Worm (Caenorhabditis elegans) whole organism, L1 larva: ENCODE measurements around the gene sma-9.

Experiments used
- C16A3.4 ChIP-seq: fragments of 150-350 bp; optimal IDR thresholded peaks from 2 replicates; lab custom pipeline; 2014; ENCODE audit warnings: missing biosample characterization, missing genetic modification characterization
- Y116A8C.19 ChIP-seq: sonication (generic microtip); optimal IDR thresholded peaks from 2 replicates; lab custom pipeline; 2016; ENCODE audit warnings: missing compliant biosample characterization, missing genetic modification characterization, borderline replicate concordance
- alr-1 ChIP-seq: fragments of 200-800 bp; sonication (Bioruptor generic); optimal IDR thresholded peaks from 2 replicates; lab custom pipeline; 2018; ENCODE audit warnings: borderline replicate concordance, mild to moderate bottlenecking, missing genetic modification characterization, missing compliant biosample characterization
- ama-1 ChIP-seq: fragments of 150-350 bp; optimal IDR thresholded peaks from 2 replicates; lab custom pipeline; 2014
- blmp-1 ChIP-seq: fragments of 150-350 bp; optimal IDR thresholded peaks from 2 replicates; lab custom pipeline; 2014; ENCODE audit warnings: missing biosample characterization, missing genetic modification characterization
- ceh-63 ChIP-seq: fragments of 200-800 bp; sonication (Bioruptor generic); optimal IDR thresholded peaks from 2 replicates; lab custom pipeline; 2018; ENCODE audit warnings: mild to moderate bottlenecking, missing genetic modification characterization, missing compliant biosample characterization
- ceh-8 ChIP-seq: fragments of 200-800 bp; sonication (Bioruptor generic); optimal IDR thresholded peaks from 2 replicates; lab custom pipeline; 2018; ENCODE audit warnings: mild to moderate bottlenecking, missing genetic modification characterization, moderate library complexity, missing compliant biosample characterization
- ceh-82 ChIP-seq, 3 experiments: fragments of 150-350 bp in 1 of 3; sonication (generic microtip) in 2 of 3; optimal IDR thresholded peaks; 2 replicates each; lab custom pipeline; 2014 to 2017; ENCODE audit warnings: missing biosample characterization in 3 of 3, missing genetic modification characterization in 3 of 3
- ceh-88 ChIP-seq: fragments of 200-800 bp; sonication (Bioruptor generic); IDR thresholded peaks from 2 replicates; pipeline ENCODE4 v1.3.6; 2022; ENCODE audit warnings: missing genetic modification characterization, missing compliant biosample characterization
- ceh-90 ChIP-seq: sonication (generic microtip); optimal IDR thresholded peaks from 2 replicates; lab custom pipeline; 2016; ENCODE audit warnings: missing genetic modification characterization, missing compliant biosample characterization
- dpl-1 ChIP-seq, 3 experiments: fragments of 150-350 bp in 2 of 3; sonication (generic microtip) in 1 of 3; optimal IDR thresholded peaks; 2 replicates each; lab custom pipeline; 2014 to 2017; ENCODE audit warnings: missing biosample characterization in 3 of 3, missing genetic modification characterization in 3 of 3, missing genetic modification reagents in 3 of 3
- efl-3 ChIP-seq: fragments of 200-800 bp; sonication (Bioruptor generic); optimal IDR thresholded peaks from 2 replicates; lab custom pipeline; 2018; ENCODE audit warnings: mild to moderate bottlenecking, missing genetic modification characterization, missing compliant biosample characterization
- egl-13 ChIP-seq: sonication (generic microtip); optimal IDR thresholded peaks from 2 replicates; lab custom pipeline; 2016; ENCODE audit warnings: missing genotype, missing genetic modification reagents, missing genetic modification characterization, missing compliant biosample characterization
- elt-2 ChIP-seq: sonication (generic microtip); optimal IDR thresholded peaks from 2 replicates; lab custom pipeline; 2016; ENCODE audit warnings: missing genetic modification characterization, mild to moderate bottlenecking, inconsistent platforms, missing compliant biosample characterization, missing genetic modification reagents
- elt-3 ChIP-seq, 6 experiments: fragments of 150-350 bp in 1 of 6; sonication (generic microtip); optimal IDR thresholded peaks; 2 replicates each; lab custom pipeline; 2017 to 2018; ENCODE audit warnings: missing biosample characterization in 6 of 6, missing genetic modification characterization in 6 of 6, inconsistent platforms in 1 of 6
- ets-5 ChIP-seq: fragments of 200-800 bp; sonication (Bioruptor generic); IDR thresholded peaks from 2 replicates; pipeline ENCODE4 v1.3.6; 2022; ENCODE audit warnings: missing genetic modification characterization, missing compliant biosample characterization
- fkh-8 ChIP-seq: sonication (generic microtip); optimal IDR thresholded peaks from 2 replicates; lab custom pipeline; 2016; ENCODE audit warnings: mild to moderate bottlenecking, missing genetic modification characterization, missing compliant biosample characterization
- fos-1 ChIP-seq: fragments of 150-350 bp; optimal IDR thresholded peaks from 2 replicates; lab custom pipeline; 2014; ENCODE audit warnings: missing biosample characterization, missing genetic modification characterization
- grh-1 ChIP-seq: fragments of 200-800 bp; sonication (Bioruptor generic); IDR thresholded peaks from 2 replicates; pipeline ENCODE4 v1.3.6; 2022; ENCODE audit warnings: missing genetic modification reagents, missing genetic modification characterization, missing compliant biosample characterization
- hlh-17 ChIP-seq: fragments of 200-800 bp; sonication (Bioruptor generic); optimal IDR thresholded peaks from 2 replicates; lab custom pipeline; 2018; ENCODE audit warnings: missing genetic modification characterization, mild to moderate bottlenecking, missing compliant biosample characterization, moderate library complexity, borderline replicate concordance
- hpl-2 ChIP-seq: fragments of 150-350 bp; optimal IDR thresholded peaks from 2 replicates; lab custom pipeline; 2014; ENCODE audit warnings: missing biosample characterization, missing genetic modification reagents, missing genetic modification characterization
- irx-1 ChIP-seq: sonication (generic microtip); optimal IDR thresholded peaks from 2 replicates; lab custom pipeline; 2016; ENCODE audit warnings: missing genetic modification characterization, missing compliant biosample characterization
- jun-1 ChIP-seq: fragments of 150-350 bp; optimal IDR thresholded peaks from 2 replicates; lab custom pipeline; 2014; ENCODE audit warnings: missing biosample characterization, missing genetic modification reagents, missing genetic modification characterization
- lin-14 ChIP-seq: fragments of 200-800 bp; sonication (Bioruptor generic); optimal IDR thresholded peaks from 2 replicates; lab custom pipeline; 2018; ENCODE audit warnings: mild to moderate bottlenecking, missing genetic modification characterization, moderate library complexity, missing compliant biosample characterization
- lin-15B ChIP-seq: fragments of 150-350 bp; sonication (generic microtip); optimal IDR thresholded peaks from 3 replicates; lab custom pipeline; 2014; ENCODE audit warnings: missing biosample characterization, missing genetic modification characterization
- mef-2 ChIP-seq: fragments of 150-350 bp; optimal IDR thresholded peaks from 2 replicates; lab custom pipeline; 2014; ENCODE audit warnings: missing biosample characterization, missing genetic modification characterization
- mep-1 ChIP-seq: fragments of 150-350 bp; optimal IDR thresholded peaks from 2 replicates; lab custom pipeline; 2014; ENCODE audit warnings: missing biosample characterization, missing genetic modification characterization
- nhr-12 ChIP-seq: sonication (generic microtip); optimal IDR thresholded peaks from 2 replicates; lab custom pipeline; 2017; ENCODE audit warnings: missing biosample characterization, missing genetic modification characterization
- nhr-19 ChIP-seq: fragments of 200-800 bp; sonication (Bioruptor generic); conservative IDR thresholded peaks from 2 replicates; pipeline ENCODE4 v1.3.6; 2022; ENCODE audit warnings: missing genetic modification characterization, missing compliant biosample characterization
- nhr-237 ChIP-seq: fragments of 150-350 bp; optimal IDR thresholded peaks from 2 replicates; lab custom pipeline; 2014; ENCODE audit warnings: missing biosample characterization, missing genetic modification characterization
- nhr-28 ChIP-seq: fragments of 150-350 bp; optimal IDR thresholded peaks from 2 replicates; lab custom pipeline; 2014; ENCODE audit warnings: missing biosample characterization, missing genetic modification characterization
- nhr-71 ChIP-seq: sonication (generic microtip); optimal IDR thresholded peaks from 2 replicates; lab custom pipeline; 2016; ENCODE audit warnings: mild to moderate bottlenecking, missing genetic modification characterization, moderate library complexity, missing compliant biosample characterization
- nhr-76 ChIP-seq: sonication (generic microtip); optimal IDR thresholded peaks from 2 replicates; lab custom pipeline; 2017; ENCODE audit warnings: missing biosample characterization, missing genetic modification characterization
- nhr-84 ChIP-seq: sonication (generic microtip); optimal IDR thresholded peaks from 2 replicates; lab custom pipeline; 2017; ENCODE audit warnings: missing biosample characterization, missing genetic modification characterization
- nhr-90 ChIP-seq: sonication (generic microtip); optimal IDR thresholded peaks from 2 replicates; lab custom pipeline; 2016; ENCODE audit warnings: mild to moderate bottlenecking, missing genetic modification characterization, missing compliant biosample characterization; ENCODE audit not compliant: poor library complexity
- pag-3 ChIP-seq: sonication (generic microtip); optimal IDR thresholded peaks from 2 replicates; lab custom pipeline; 2017; ENCODE audit warnings: missing genetic modification characterization, mild to moderate bottlenecking, missing compliant biosample characterization, antibody characterized with exemption, borderline replicate concordance; ENCODE audit not compliant: insufficient read depth
- pax-3 ChIP-seq: fragments of 200-800 bp; sonication (Bioruptor generic); optimal IDR thresholded peaks from 2 replicates; lab custom pipeline; 2018; ENCODE audit warnings: mild to moderate bottlenecking, missing genetic modification characterization, moderate library complexity, missing compliant biosample characterization
- pqm-1 ChIP-seq: sonication (generic microtip); optimal IDR thresholded peaks from 3 replicates; lab custom pipeline; 2017; ENCODE audit warnings: missing biosample characterization, missing genetic modification characterization
- rnt-1 ChIP-seq: sonication (generic microtip); optimal IDR thresholded peaks from 2 replicates; lab custom pipeline; 2016; ENCODE audit warnings: mild to moderate bottlenecking, missing genetic modification characterization, moderate library complexity, missing compliant biosample characterization
- skn-1 ChIP-seq: fragments of 150-350 bp; optimal IDR thresholded peaks from 2 replicates; lab custom pipeline; 2014; ENCODE audit warnings: missing biosample characterization, missing genetic modification characterization
- snu-23 ChIP-seq: sonication (generic microtip); optimal IDR thresholded peaks from 2 replicates; lab custom pipeline; 2016; ENCODE audit warnings: missing genetic modification characterization, missing compliant biosample characterization
- sox-4 ChIP-seq: sonication (generic microtip); optimal IDR thresholded peaks from 2 replicates; lab custom pipeline; 2016; ENCODE audit warnings: missing genetic modification characterization, missing compliant biosample characterization
- sptf-1 ChIP-seq: fragments of 150-350 bp; optimal IDR thresholded peaks from 2 replicates; lab custom pipeline; 2014; ENCODE audit warnings: missing biosample characterization, missing genetic modification characterization
- swsn-7 ChIP-seq: sonication (generic microtip); optimal IDR thresholded peaks from 2 replicates; lab custom pipeline; 2016; ENCODE audit warnings: missing genetic modification characterization, missing compliant biosample characterization
- tlp-1 ChIP-seq: fragments of 150-350 bp; optimal IDR thresholded peaks from 2 replicates; lab custom pipeline; 2014; ENCODE audit warnings: missing biosample characterization, missing genetic modification characterization
- unc-130 ChIP-seq: fragments of 150-350 bp; optimal IDR thresholded peaks from 2 replicates; lab custom pipeline; 2017; ENCODE audit warnings: missing biosample characterization, missing genetic modification characterization, inconsistent platforms
- unc-30 ChIP-seq: sonication (generic microtip); optimal IDR thresholded peaks from 2 replicates; lab custom pipeline; 2017; ENCODE audit warnings: missing biosample characterization, missing genetic modification characterization
- unc-62 ChIP-seq: fragments of 150-350 bp; optimal IDR thresholded peaks from 2 replicates; lab custom pipeline; 2014; ENCODE audit warnings: missing biosample characterization, missing genetic modification reagents, missing genetic modification characterization
- unc-98 ChIP-seq: fragments of 200-800 bp; sonication (Bioruptor generic); IDR thresholded peaks from 2 replicates; pipeline ENCODE4 v1.3.6; 2022; ENCODE audit warnings: missing genetic modification characterization, missing compliant biosample characterization
- xbp-1 ChIP-seq: sonication (generic microtip); optimal IDR thresholded peaks from 2 replicates; lab custom pipeline; 2016; ENCODE audit warnings: missing genetic modification characterization, missing compliant biosample characterization
- zag-1 ChIP-seq: fragments of 150-350 bp; optimal IDR thresholded peaks from 2 replicates; lab custom pipeline; 2014; ENCODE audit warnings: missing biosample characterization, missing genetic modification characterization
- ztf-11 ChIP-seq, 2 experiments: sonication (generic microtip); optimal IDR thresholded peaks; 2 replicates each; lab custom pipeline; 2016 to 2017; ENCODE audit warnings: missing genetic modification characterization in 2 of 2, missing biosample characterization in 1 of 2, missing compliant biosample characterization in 1 of 2
- ztf-4 ChIP-seq: fragments of 150-350 bp; optimal IDR thresholded peaks from 2 replicates; lab custom pipeline; 2014; ENCODE audit warnings: missing biosample characterization, missing genetic modification characterization

Gene sma-9

ce11 chrX:10770988-10771496, 2.0 kb downstream of the sma-9 start:
- TF ChIP-seq alr-1 (tag; lab: Kevin White, UChicago) (no peak), skn-1 (tag; lab: Kevin White, UChicago) (peak; percentile 75), nhr-19 (peak; percentile 89), swsn-7 (tag; lab: Kevin White, UChicago) (peak; percentile 87), xbp-1 (tag; lab: Kevin White, UChicago) (peak; percentile 75), elt-2 (peak; percentile 45), fkh-8 (peak; percentile 92), unc-130 (peak; percentile 60), unc-62 (GFP tag; lab: Kevin White, UChicago) (no peak), mef-2 (peak; percentile 71), ceh-88 (GFP tag; lab: Robert Waterston, UW) (peak; percentile 61; the same call in 1 of the 2 replicates), nhr-90 (tag; lab: Kevin White, UChicago) (peak; percentile 76), snu-23 (GFP tag; lab: Kevin White, UChicago) (peak; percentile 95), blmp-1 (peak; percentile 100), nhr-237 (tag; lab: Kevin White, UChicago) (peak; percentile 85), nhr-71 (tag; lab: Kevin White, UChicago) (peak; percentile 99), lin-15B (tag; lab: Kevin White, UChicago) (no peak), ztf-11 (tag; optimal IDR thresholded peaks at IDR 0.05; lab: Kevin White, UChicago) (no peak), sox-4 (tag; lab: Kevin White, UChicago) (peak; percentile 75), efl-3 (GFP tag; lab: Kevin White, UChicago) (no peak), pag-3 (peak; percentile 45), nhr-28 (tag; lab: Kevin White, UChicago) (no peak), unc-30 (tag; lab: Kevin White, UChicago) (no peak), jun-1 (tag; lab: Kevin White, UChicago) (peak; percentile 65), tlp-1 (no peak), hpl-2 (GFP tag; lab: Kevin White, UChicago) (no peak), unc-98 (GFP tag; lab: Robert Waterston, UW) (peak; percentile 34; the same call in 1 of the 2 replicates), ztf-4 (tag; lab: Kevin White, UChicago) (peak; percentile 74), nhr-84 (tag; lab: Kevin White, UChicago) (no peak), zag-1 (tag; lab: Kevin White, UChicago) (no peak), hlh-17 (GFP tag; lab: Kevin White, UChicago) (no peak), ceh-90 (tag; lab: Kevin White, UChicago) (no peak), lin-14 (GFP tag; lab: Kevin White, UChicago) (peak; percentile 99), ceh-82 (tag; optimal IDR thresholded peaks at IDR 0.05; lab: Kevin White, UChicago) (peak; percentile 8 to 78 (median 55)), ama-1 (lab: Kevin White, UChicago) (peak; percentile 3), irx-1 (tag; lab: Kevin White, UChicago) (peak; percentile 89), mep-1 (tag; lab: Kevin White, UChicago) (peak; percentile 85), pqm-1 (tag; lab: Kevin White, UChicago) (no peak), grh-1 (peak; percentile 61), ceh-8 (GFP tag; lab: Kevin White, UChicago) (peak; percentile 61), Y116A8C.19 (tag; lab: Kevin White, UChicago) (no peak), C16A3.4 (tag; lab: Kevin White, UChicago) (peak; percentile 67), dpl-1 (GFP tag; optimal IDR thresholded peaks at IDR 0.05; lab: Kevin White, UChicago) (peak; percentile 22 to 31 (median 24)), ceh-63 (no peak), nhr-12 (tag; lab: Kevin White, UChicago) (no peak), sptf-1 (tag; lab: Kevin White, UChicago) (no peak), fos-1 (peak; percentile 23), egl-13 (peak; percentile 89), elt-3 (tag; optimal IDR thresholded peaks at IDR 0.05; lab: Kevin White, UChicago) (peak in 3 of 6 experiments; percentile 4 to 95 (median 73)), rnt-1 (tag; lab: Kevin White, UChicago) (peak; percentile 81), ets-5 (GFP tag; lab: Robert Waterston, UW) (no peak), pax-3 (tag; lab: Kevin White, UChicago) (peak; percentile 69), nhr-76 (no peak)
